Worm (Caenorhabditis elegans) whole organism, midembryonic: ENCODE data around the gene max-2.

ENCODE experiments used
- T22C8.4 ChIP-seq: fragments of 200-800 bp; sonication (Bioruptor generic); IDR thresholded peaks from 2 replicates; pipeline ENCODE4 v1.3.6; 2022; ENCODE audit warnings: missing genetic modification characterization, missing compliant biosample characterization
- cog-1 ChIP-seq: sonication (generic microtip); optimal IDR thresholded peaks from 2 replicates; lab custom pipeline; 2016; ENCODE audit warnings: missing genetic modification characterization, missing compliant biosample characterization
- flt-1 ChIP-seq: fragments of 200-800 bp; sonication (Bioruptor generic); IDR thresholded peaks from 2 replicates; pipeline ENCODE4 v1.3.6; 2022; ENCODE audit warnings: missing genetic modification characterization, missing compliant biosample characterization
- klf-2 ChIP-seq: fragments of 200-800 bp; sonication (Bioruptor generic); conservative IDR thresholded peaks from 2 replicates; pipeline ENCODE4 v1.3.6; 2022; ENCODE audit warnings: missing genetic modification reagents, missing genetic modification characterization, missing compliant biosample characterization
- med-1 ChIP-seq: sonication (generic microtip); optimal IDR thresholded peaks from 2 replicates; lab custom pipeline; 2017; ENCODE audit warnings: missing genetic modification characterization, mild to moderate bottlenecking, missing compliant biosample characterization, antibody characterized with exemption, missing genetic modification reagents; ENCODE audit not compliant: insufficient read depth
- ref-1 ChIP-seq: fragments of 200-800 bp; sonication (Bioruptor generic); conservative IDR thresholded peaks from 2 replicates; pipeline ENCODE4 v1.3.6; 2022; ENCODE audit warnings: missing genetic modification reagents, missing genetic modification characterization, missing compliant biosample characterization
- tab-1 ChIP-seq: fragments of 200-800 bp; sonication (Bioruptor generic); IDR thresholded peaks from 2 replicates; pipeline ENCODE4 v1.3.6; 2022; ENCODE audit warnings: missing genetic modification characterization, missing compliant biosample characterization
- ztf-23 ChIP-seq: fragments of 200-800 bp; sonication (Bioruptor generic); IDR thresholded peaks from 2 replicates; pipeline ENCODE4 v1.3.6; 2022; ENCODE audit warnings: missing genetic modification reagents, missing genetic modification characterization, missing compliant biosample characterization
- ztf-29 ChIP-seq: fragments of 200-800 bp; sonication (Bioruptor generic); IDR thresholded peaks from 2 replicates; pipeline ENCODE4 v1.3.6; 2022; ENCODE audit warnings: missing genetic modification reagents, missing genetic modification characterization, missing compliant biosample characterization

The max-2 gene

ce11 chrII:13025794-13026412 lies at the start of gene max-2:
Gene max-2, minus strand, starts transcription at chrII:13025844.
- TF ChIP-seq ztf-23 (GFP tag; lab: Robert Waterston, UW) = no peak
- TF ChIP-seq flt-1 (GFP tag; lab: Robert Waterston, UW) = no peak
- no peak for TF ChIP-seq cog-1 (tag; lab: Kevin White, UChicago)
- no peak for TF ChIP-seq med-1 (GFP tag; lab: Kevin White, UChicago)
- no peak for TF ChIP-seq klf-2 (GFP tag; lab: Robert Waterston, UW)
- no peak for TF ChIP-seq ref-1 (GFP tag; lab: Robert Waterston, UW)
- TF ChIP-seq T22C8.4 (GFP tag; lab: Robert Waterston, UW) = no peak
- TF ChIP-seq ztf-29 (GFP tag; lab: Robert Waterston, UW) = no peak
- no peak for TF ChIP-seq tab-1 (GFP tag; lab: Robert Waterston, UW)

DNA sequence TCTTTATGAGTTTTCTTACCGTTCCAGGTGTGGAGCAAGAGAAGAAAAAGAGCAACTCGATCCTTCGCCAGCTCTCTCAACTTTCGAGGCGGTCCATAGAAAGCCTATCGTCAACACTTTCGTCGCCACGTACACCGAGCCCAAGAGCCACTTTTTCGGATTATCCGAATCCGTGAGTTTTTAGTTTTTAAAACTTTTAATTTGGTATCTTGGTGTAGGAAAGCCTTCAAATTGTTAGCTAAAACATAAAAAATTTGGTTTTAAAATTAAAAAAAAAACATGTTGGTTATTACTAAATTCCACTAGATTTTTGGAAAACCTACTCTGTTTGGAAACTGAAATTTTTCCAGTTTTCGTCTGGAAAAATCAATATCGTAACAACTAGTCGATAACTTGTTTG lies 48.1 kb upstream of the max-2 start:
- no peak for TF ChIP-seq ref-1 (GFP tag; lab: Robert Waterston, UW)
- TF ChIP-seq flt-1 (GFP tag; lab: Robert Waterston, UW) = no peak
- TF ChIP-seq klf-2 (GFP tag; lab: Robert Waterston, UW) = no peak
- TF ChIP-seq cog-1 (tag; lab: Kevin White, UChicago) = no peak
- TF ChIP-seq tab-1 (GFP tag; lab: Robert Waterston, UW) = no peak
- TF ChIP-seq ztf-29 (GFP tag; lab: Robert Waterston, UW) = no peak
- TF ChIP-seq ztf-23 (GFP tag; lab: Robert Waterston, UW) = no peak
- TF ChIP-seq T22C8.4 (GFP tag; lab: Robert Waterston, UW) = no peak
- TF ChIP-seq med-1 (GFP tag; lab: Kevin White, UChicago) = no peak

DNA sequence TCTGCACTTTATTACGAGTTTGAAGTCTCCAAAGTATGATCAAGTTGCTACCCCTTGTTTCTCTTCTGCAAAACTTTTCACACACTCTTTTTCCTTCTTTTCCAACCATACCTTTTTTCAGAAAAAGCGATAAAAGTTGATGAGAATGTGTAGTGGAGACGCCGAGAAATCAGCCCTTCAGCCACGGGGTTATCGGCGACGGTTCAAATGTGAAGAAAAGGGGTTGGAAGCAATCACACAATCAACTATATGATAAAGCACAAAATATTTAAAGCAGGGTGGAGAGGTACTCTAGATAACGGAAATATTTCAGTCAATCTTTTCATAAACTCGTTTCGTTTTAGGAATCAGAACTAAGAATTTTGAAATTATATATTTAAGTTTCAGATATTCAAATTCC lies 47.5 kb upstream of the max-2 start, which contains the start of gene F42G4.5:
TSS of gene F42G4.5 (plus strand) at position 379 of the 400 bp plus-strand sequence.
- no peak for TF ChIP-seq klf-2 (GFP tag; lab: Robert Waterston, UW)
- no peak for TF ChIP-seq tab-1 (GFP tag; lab: Robert Waterston, UW)
- TF ChIP-seq ztf-29 (GFP tag; lab: Robert Waterston, UW) = no peak
- TF ChIP-seq ref-1 (GFP tag; lab: Robert Waterston, UW) = no peak
- TF ChIP-seq med-1 (GFP tag; lab: Kevin White, UChicago) = no peak
- no peak for TF ChIP-seq T22C8.4 (GFP tag; lab: Robert Waterston, UW)
- no peak for TF ChIP-seq flt-1 (GFP tag; lab: Robert Waterston, UW)
- TF ChIP-seq ztf-23 (GFP tag; lab: Robert Waterston, UW) = no peak
- TF ChIP-seq cog-1 (tag; lab: Kevin White, UChicago) = no peak

DNA sequence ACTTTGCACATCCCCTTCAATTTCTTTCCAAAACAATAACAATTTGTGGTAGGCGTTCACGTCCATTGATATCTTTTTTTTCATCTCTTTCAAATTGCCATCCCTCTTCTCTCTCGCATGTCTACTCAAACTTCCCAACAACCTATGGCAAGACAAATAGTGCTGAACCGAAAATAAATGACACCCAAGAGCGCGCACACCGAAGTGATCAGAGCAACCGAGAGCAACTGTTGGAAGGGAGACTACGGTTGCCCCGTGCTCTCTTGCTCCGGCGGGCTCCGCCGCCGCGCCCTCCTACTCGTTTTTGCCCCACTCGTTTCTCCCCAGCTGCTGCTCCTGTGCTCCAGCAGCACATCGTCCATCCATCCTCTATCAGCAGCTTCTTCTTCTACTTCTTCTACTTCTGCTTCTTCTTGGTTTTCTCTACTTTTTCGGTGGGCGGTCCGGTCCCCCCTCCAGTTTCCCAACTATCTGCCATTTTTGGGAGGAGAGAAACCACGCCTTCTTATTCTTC lies 41.2 kb upstream of the max-2 start:
- TF ChIP-seq tab-1 (GFP tag; lab: Robert Waterston, UW) (0 out of 2 replicates have a peak, but pooled peaks have one; percentile 21), ref-1 (GFP tag; lab: Robert Waterston, UW) (no peak), klf-2 (GFP tag; lab: Robert Waterston, UW) (no peak), ztf-29 (GFP tag; lab: Robert Waterston, UW) (no peak), cog-1 (tag; lab: Kevin White, UChicago) (no peak)

- no peak for TF ChIP-seq tab-1 (GFP tag; lab: Robert Waterston, UW)
- TF ChIP-seq med-1 (GFP tag; lab: Kevin White, UChicago) = no peak
- no peak for TF ChIP-seq ztf-29 (GFP tag; lab: Robert Waterston, UW)
- TF ChIP-seq ref-1 (GFP tag; lab: Robert Waterston, UW) = no peak
- no peak for TF ChIP-seq T22C8.4 (GFP tag; lab: Robert Waterston, UW)
Observed at ce11 chrII:13065251-13065650, 39.6 kb upstream of the max-2 start.

ce11 chrII:13059196-13059595 lies 33.6 kb upstream of the max-2 start:
- no peak for TF ChIP-seq tab-1 (GFP tag; lab: Robert Waterston, UW)
- TF ChIP-seq ztf-29 (GFP tag; lab: Robert Waterston, UW) = no peak
- no peak for TF ChIP-seq T22C8.4 (GFP tag; lab: Robert Waterston, UW)
- no peak for TF ChIP-seq flt-1 (GFP tag; lab: Robert Waterston, UW)
- TF ChIP-seq ref-1 (GFP tag; lab: Robert Waterston, UW) = no peak
- no peak for TF ChIP-seq klf-2 (GFP tag; lab: Robert Waterston, UW)
- TF ChIP-seq med-1 (GFP tag; lab: Kevin White, UChicago) = no peak
- no peak for TF ChIP-seq cog-1 (tag; lab: Kevin White, UChicago)
- TF ChIP-seq ztf-23 (GFP tag; lab: Robert Waterston, UW) = no peak

DNA sequence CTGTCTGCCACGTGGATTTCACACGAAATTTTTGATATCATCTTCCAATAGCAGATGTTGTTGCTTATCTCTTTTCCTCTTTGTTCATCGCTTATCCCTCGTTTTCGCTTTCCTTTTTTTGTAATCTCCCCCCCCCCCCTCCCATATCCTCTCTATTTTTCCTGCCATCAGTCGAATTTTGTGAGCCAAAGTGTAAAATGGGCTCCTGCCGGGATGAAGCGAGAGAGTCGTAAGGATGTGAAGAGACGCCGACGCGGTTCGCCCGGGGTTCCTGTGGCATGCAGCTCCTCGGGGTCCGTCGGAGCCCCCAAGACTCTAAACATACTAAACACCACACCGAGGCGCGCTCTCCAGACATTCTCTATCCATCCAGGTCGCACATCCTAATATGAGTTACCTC lies 30.9 kb upstream of the max-2 start, which contains the start of gene zyx-1:
TSS of gene zyx-1 (plus strand) at position 331 of the 400 bp plus-strand sequence.
- TF ChIP-seq cog-1 (tag; lab: Kevin White, UChicago) = no peak
- no peak for TF ChIP-seq klf-2 (GFP tag; lab: Robert Waterston, UW)

DNA sequence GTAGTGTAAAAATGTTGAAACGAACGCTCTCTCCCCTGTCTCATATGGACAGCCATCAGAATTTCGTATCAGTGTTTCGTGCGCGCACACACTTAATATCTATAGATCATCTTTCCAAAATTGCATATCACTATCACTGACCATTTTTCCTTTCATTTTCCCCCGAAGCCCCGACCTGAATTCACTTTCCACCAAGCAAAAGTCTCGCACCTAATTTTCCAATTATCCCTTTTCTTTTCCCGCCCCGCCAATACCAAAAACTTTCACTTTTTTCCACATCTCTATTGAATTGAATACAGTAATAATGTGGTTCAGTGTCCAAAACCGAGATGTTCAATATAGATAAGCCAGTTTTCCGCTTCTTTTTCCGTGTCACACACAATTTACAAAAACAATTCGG lies 27.8 kb upstream of the max-2 start:
- TF ChIP-seq ztf-29 (GFP tag; lab: Robert Waterston, UW) (no peak), ref-1 (GFP tag; lab: Robert Waterston, UW) (no peak), flt-1 (GFP tag; lab: Robert Waterston, UW) (no peak), cog-1 (tag; lab: Kevin White, UChicago) (no peak), ztf-23 (GFP tag; lab: Robert Waterston, UW) (no peak), tab-1 (GFP tag; lab: Robert Waterston, UW) (no peak), med-1 (GFP tag; lab: Kevin White, UChicago) (no peak), klf-2 (GFP tag; lab: Robert Waterston, UW) (no peak), T22C8.4 (GFP tag; lab: Robert Waterston, UW) (no peak)

- TF ChIP-seq ztf-29 (GFP tag; lab: Robert Waterston, UW) (no peak), tab-1 (GFP tag; lab: Robert Waterston, UW) (no peak)
Observed at ce11 chrII:13050050-13050449, 24.4 kb upstream of the max-2 start.
